Fruit fly (Drosophila melanogaster): Measurements from ENCODE around the gene Smr.
A peak's percentile ranks its signal among the peaks of the same experiment; 100 is the strongest.

The Smr gene

DNA sequence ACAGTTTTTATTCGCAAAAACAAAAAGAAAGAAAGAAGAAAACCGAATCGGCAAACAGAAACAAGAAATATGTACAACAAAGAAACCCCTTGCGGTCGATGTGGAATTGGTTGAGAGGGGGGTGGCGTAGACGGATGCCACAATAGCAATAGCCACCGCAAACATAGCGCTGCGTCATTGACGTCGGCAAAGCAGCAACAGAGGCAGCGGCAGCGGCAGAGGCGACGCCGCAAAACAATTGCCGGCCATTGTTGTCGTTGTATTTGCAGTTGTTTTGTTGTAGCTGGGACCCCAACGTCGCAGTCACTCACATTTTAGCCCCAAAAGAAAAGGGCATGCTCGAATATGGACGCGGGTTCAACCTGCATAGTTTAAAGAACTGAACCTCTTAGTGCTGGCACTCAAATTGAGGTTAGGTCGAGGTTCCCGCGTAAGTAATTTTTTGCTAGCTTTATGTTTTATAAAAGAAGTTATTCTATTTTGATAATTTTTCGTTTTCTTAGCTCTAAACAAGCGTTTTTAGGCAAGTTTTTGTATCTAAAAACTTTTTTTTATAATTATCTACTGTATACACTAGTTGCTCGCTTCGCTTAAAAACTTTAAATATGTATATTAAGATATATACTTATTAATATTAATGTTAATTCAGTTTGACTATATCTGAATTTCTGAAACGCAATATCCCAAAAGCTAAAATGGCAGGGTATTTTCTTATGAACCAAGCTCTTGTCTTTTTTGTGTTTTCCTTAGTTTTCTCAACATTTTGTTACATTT lies 13.4 kb upstream of the Smr start (continued):
- TF ChIP-seq Dp (GFP tag; optimal IDR thresholded peaks at IDR 0.05) (no peak), Dfd (GFP tag; optimal IDR thresholded peaks at IDR 0.05) (no peak), CG2875 (GFP tag; optimal IDR thresholded peaks at IDR 0.05) (no peak), h (optimal IDR thresholded peaks at IDR 0.05) (no peak), bcd (GFP tag; optimal IDR thresholded peaks at IDR 0.05) (peak; percentile 84), twi (tag; optimal IDR thresholded peaks at IDR 0.05) (peak; percentile 26), Hr39 (optimal IDR thresholded peaks at IDR 0.05) (no peak), CG9727 (GFP tag; optimal IDR thresholded peaks at IDR 0.05) (peak; percentile 87), vfl (GFP tag; optimal IDR thresholded peaks at IDR 0.05) (peak; percentile 49), br (optimal IDR thresholded peaks at IDR 0.05) (no peak), MBD-R2 (GFP tag; IDR thresholded peaks at IDR 0.05) (peak; percentile 9; the same call in 1 of the 2 replicates), gsb-n (tag; optimal IDR thresholded peaks at IDR 0.05) (peak; percentile 23), CG12104 (GFP tag; optimal IDR thresholded peaks at IDR 0.05) (peak; percentile 83), tll (GFP tag; optimal IDR thresholded peaks at IDR 0.05) (no peak), tgo (GFP tag; IDR thresholded peaks at IDR 0.05) (peak; percentile 68; the same call in 2 of the 3 replicates), dimm (GFP tag; IDR thresholded peaks at IDR 0.05) (no peak), CG11695 (GFP tag; IDR thresholded peaks at IDR 0.05) (peak; percentile 87), insv (GFP tag; optimal IDR thresholded peaks at IDR 0.05) (no peak), Awh (GFP tag; IDR thresholded peaks at IDR 0.05) (0 out of 2 replicates have a peak, but pooled peaks have one; percentile 35), CG15696 (tag; optimal IDR thresholded peaks at IDR 0.05) (no peak), CG2678 (tag; optimal IDR thresholded peaks at IDR 0.05) (peak; percentile 89), CG31224 (GFP tag; IDR thresholded peaks at IDR 0.05) (peak; percentile 80), HmgZ (tag; optimal IDR thresholded peaks at IDR 0.05) (no peak), sens-2 (GFP tag; IDR thresholded peaks at IDR 0.05) (no peak), CG11723 (GFP tag; optimal IDR thresholded peaks at IDR 0.05) (no peak), ap (GFP tag; IDR thresholded peaks at IDR 0.05) (0 out of 2 replicates have a peak, but pooled peaks have one; percentile 25), CTCF (GFP tag; optimal IDR thresholded peaks at IDR 0.05) (peak; percentile 2), wor (GFP tag; IDR thresholded peaks at IDR 0.05) (peak; percentile 38), CG4730 (GFP tag; IDR thresholded peaks at IDR 0.05) (peak; percentile 67), CG12391 (tag; optimal IDR thresholded peaks at IDR 0.05) (peak; percentile 45), caup (GFP tag; optimal IDR thresholded peaks at IDR 0.05; ENCODE audit: severe bottlenecking) (peak; percentile 63), CG16815 (GFP tag; optimal IDR thresholded peaks at IDR 0.05) (peak; percentile 73), org-1 (GFP tag; optimal IDR thresholded peaks at IDR 0.05) (peak; percentile 55), B-H1 (GFP tag; IDR thresholded peaks at IDR 0.05) (peak; percentile 50; the same call in 1 of the 3 replicates), gcm (GFP tag; optimal IDR thresholded peaks at IDR 0.05) (peak; percentile 55), CG18262 (tag; optimal IDR thresholded peaks at IDR 0.05) (peak; percentile 82), CG3065 (GFP tag; optimal IDR thresholded peaks at IDR 0.05) (peak; percentile 25), Dip2 (GFP tag; IDR thresholded peaks at IDR 0.05) (no peak), btn (GFP tag; optimal IDR thresholded peaks at IDR 0.05) (no peak), HLH3B (GFP tag; IDR thresholded peaks at IDR 0.05) (peak; percentile 63), CG14050 (GFP tag; IDR thresholded peaks at IDR 0.05) (peak; percentile 33; the same call in 1 of the 3 replicates), D (optimal IDR thresholded peaks at IDR 0.05) (no peak), D (GFP tag; optimal IDR thresholded peaks at IDR 0.05) (peak; percentile 47), Hmx (GFP tag; optimal IDR thresholded peaks at IDR 0.05) (peak; percentile 17), z (GFP tag; IDR thresholded peaks at IDR 0.05) (no peak), CG5245 (GFP tag; optimal IDR thresholded peaks at IDR 0.05) (no peak), sr (GFP tag; IDR thresholded peaks at IDR 0.05) (no peak; the same call in 2 of the 3 replicates), CG2199 (GFP tag; IDR thresholded peaks at IDR 0.05) (peak; percentile 21; the same call in 1 of the 3 replicates), CG3995 (GFP tag; optimal IDR thresholded peaks at IDR 0.05) (no peak), CG10543 (GFP tag; optimal IDR thresholded peaks at IDR 0.05) (no peak), prd (optimal IDR thresholded peaks at IDR 0.05) (no peak), prd (GFP tag; IDR thresholded peaks at IDR 0.05) (peak; percentile 83)
